Worm (Caenorhabditis elegans) whole organism, L1 larva: ENCODE data around the gene nlp-58.

Experiments
- aha-1 ChIP-seq: fragments of 150-350 bp; optimal IDR thresholded peaks from 2 replicates; lab custom pipeline; 2014; ENCODE audit warnings: missing biosample characterization, missing genetic modification characterization
- aly-2 ChIP-seq: fragments of 150-350 bp; optimal IDR thresholded peaks from 2 replicates; lab custom pipeline; 2014; ENCODE audit warnings: missing biosample characterization, missing genetic modification characterization
- blmp-1 ChIP-seq: fragments of 150-350 bp; optimal IDR thresholded peaks from 2 replicates; lab custom pipeline; 2014; ENCODE audit warnings: missing biosample characterization, missing genetic modification characterization
- ceh-82 ChIP-seq, 3 experiments: fragments of 150-350 bp in 1 of 3; sonication (generic microtip) in 2 of 3; optimal IDR thresholded peaks; 2 replicates each; lab custom pipeline; 2014 to 2017; ENCODE audit warnings: missing biosample characterization in 3 of 3, missing genetic modification characterization in 3 of 3
- ceh-90 ChIP-seq: sonication (generic microtip); optimal IDR thresholded peaks from 2 replicates; lab custom pipeline; 2016; ENCODE audit warnings: missing genetic modification characterization, missing compliant biosample characterization
- ces-1 ChIP-seq: fragments of 150-350 bp; optimal IDR thresholded peaks from 2 replicates; lab custom pipeline; 2014; ENCODE audit warnings: missing biosample characterization, missing genetic modification reagents, missing genetic modification characterization
- dpl-1 ChIP-seq, 3 experiments: fragments of 150-350 bp in 2 of 3; sonication (generic microtip) in 1 of 3; optimal IDR thresholded peaks; 2 replicates each; lab custom pipeline; 2014 to 2017; ENCODE audit warnings: missing biosample characterization in 3 of 3, missing genetic modification characterization in 3 of 3, missing genetic modification reagents in 3 of 3
- dsc-1 ChIP-seq: sonication (generic microtip); optimal IDR thresholded peaks from 2 replicates; lab custom pipeline; 2016; ENCODE audit warnings: mild to moderate bottlenecking, missing genetic modification characterization, missing compliant biosample characterization
- efl-1 ChIP-seq, 4 experiments: fragments of 150-350 bp; optimal IDR thresholded peaks in 3 of 4; peaks in 1 of 4; 1 replicate in 1 of 4; 2 replicates in 3 of 4; lab custom pipeline; 2014; ENCODE audit warnings: missing biosample characterization in 2 of 4, missing genetic modification characterization in 2 of 4, missing genetic modification reagents in 2 of 4
- efl-3 ChIP-seq: fragments of 200-800 bp; sonication (Bioruptor generic); optimal IDR thresholded peaks from 2 replicates; lab custom pipeline; 2018; ENCODE audit warnings: mild to moderate bottlenecking, missing genetic modification characterization, missing compliant biosample characterization
- egl-13 ChIP-seq: sonication (generic microtip); optimal IDR thresholded peaks from 2 replicates; lab custom pipeline; 2016; ENCODE audit warnings: missing genotype, missing genetic modification reagents, missing genetic modification characterization, missing compliant biosample characterization
- egl-27 ChIP-seq, 2 experiments: fragments of 150-350 bp in 1 of 2; sonication (generic microtip); optimal IDR thresholded peaks; 3 replicates each; lab custom pipeline; 2017 to 2018; ENCODE audit warnings: missing biosample characterization in 2 of 2, missing genetic modification characterization in 2 of 2, missing genetic modification reagents in 2 of 2
- elt-2 ChIP-seq: sonication (generic microtip); optimal IDR thresholded peaks from 2 replicates; lab custom pipeline; 2016; ENCODE audit warnings: missing genetic modification characterization, mild to moderate bottlenecking, inconsistent platforms, missing compliant biosample characterization, missing genetic modification reagents
- fkh-10 ChIP-seq: sonication (generic microtip); optimal IDR thresholded peaks from 2 replicates; lab custom pipeline; 2017; ENCODE audit warnings: missing biosample characterization, missing genetic modification reagents, missing genetic modification characterization
- fkh-4 ChIP-seq: sonication (generic microtip); optimal IDR thresholded peaks from 2 replicates; lab custom pipeline; 2016; ENCODE audit warnings: missing compliant biosample characterization, missing genetic modification characterization, borderline replicate concordance
- fkh-8 ChIP-seq: sonication (generic microtip); optimal IDR thresholded peaks from 2 replicates; lab custom pipeline; 2016; ENCODE audit warnings: mild to moderate bottlenecking, missing genetic modification characterization, missing compliant biosample characterization
- fos-1 ChIP-seq: fragments of 150-350 bp; optimal IDR thresholded peaks from 2 replicates; lab custom pipeline; 2014; ENCODE audit warnings: missing biosample characterization, missing genetic modification characterization
- grh-1 ChIP-seq: fragments of 200-800 bp; sonication (Bioruptor generic); IDR thresholded peaks from 2 replicates; pipeline ENCODE4 v1.3.6; 2022; ENCODE audit warnings: missing genetic modification reagents, missing genetic modification characterization, missing compliant biosample characterization
- lin-13 ChIP-seq: fragments of 150-350 bp; optimal IDR thresholded peaks from 2 replicates; lab custom pipeline; 2014; ENCODE audit warnings: missing biosample characterization, missing genetic modification reagents, missing genetic modification characterization
- lin-35 ChIP-seq, 2 experiments: fragments of 150-350 bp; optimal IDR thresholded peaks; 2 replicates each; lab custom pipeline; 2014; ENCODE audit warnings: missing biosample characterization in 2 of 2, missing genetic modification characterization in 2 of 2, missing genetic modification reagents in 2 of 2
- mab-9 ChIP-seq: fragments of 200-800 bp; sonication (Bioruptor generic); IDR thresholded peaks from 2 replicates; pipeline ENCODE4 v1.3.6; 2022; ENCODE audit warnings: missing genetic modification reagents, missing genetic modification characterization, missing compliant biosample characterization
- mdl-1 ChIP-seq, 2 experiments: fragments of 150-350 bp; optimal IDR thresholded peaks; 2 replicates each; lab custom pipeline; 2014 to 2017; ENCODE audit warnings: missing biosample characterization in 2 of 2, missing genetic modification characterization in 2 of 2, inconsistent platforms in 1 of 2
- mef-2 ChIP-seq: fragments of 150-350 bp; optimal IDR thresholded peaks from 2 replicates; lab custom pipeline; 2014; ENCODE audit warnings: missing biosample characterization, missing genetic modification characterization
- nhr-20 ChIP-seq: sonication (generic microtip); optimal IDR thresholded peaks from 2 replicates; lab custom pipeline; 2016; ENCODE audit warnings: mild to moderate bottlenecking, missing genetic modification characterization, missing compliant biosample characterization
- nhr-237 ChIP-seq: fragments of 150-350 bp; optimal IDR thresholded peaks from 2 replicates; lab custom pipeline; 2014; ENCODE audit warnings: missing biosample characterization, missing genetic modification characterization
- nhr-28 ChIP-seq: fragments of 150-350 bp; optimal IDR thresholded peaks from 2 replicates; lab custom pipeline; 2014; ENCODE audit warnings: missing biosample characterization, missing genetic modification characterization
- nhr-85 ChIP-seq: sonication (generic microtip); peaks from one replicate; lab custom pipeline; 2016; ENCODE audit warnings: missing genetic modification characterization, inconsistent platforms, missing compliant biosample characterization
- nhr-90 ChIP-seq: sonication (generic microtip); optimal IDR thresholded peaks from 2 replicates; lab custom pipeline; 2016; ENCODE audit warnings: mild to moderate bottlenecking, missing genetic modification characterization, missing compliant biosample characterization; ENCODE audit not compliant: poor library complexity
- rnt-1 ChIP-seq: sonication (generic microtip); optimal IDR thresholded peaks from 2 replicates; lab custom pipeline; 2016; ENCODE audit warnings: mild to moderate bottlenecking, missing genetic modification characterization, moderate library complexity, missing compliant biosample characterization
- skn-1 ChIP-seq: fragments of 150-350 bp; optimal IDR thresholded peaks from 2 replicates; lab custom pipeline; 2014; ENCODE audit warnings: missing biosample characterization, missing genetic modification characterization
- sox-4 ChIP-seq: sonication (generic microtip); optimal IDR thresholded peaks from 2 replicates; lab custom pipeline; 2016; ENCODE audit warnings: missing genetic modification characterization, missing compliant biosample characterization
- unc-30 ChIP-seq: sonication (generic microtip); optimal IDR thresholded peaks from 2 replicates; lab custom pipeline; 2017; ENCODE audit warnings: missing biosample characterization, missing genetic modification characterization
- unc-62 ChIP-seq: fragments of 150-350 bp; optimal IDR thresholded peaks from 2 replicates; lab custom pipeline; 2014; ENCODE audit warnings: missing biosample characterization, missing genetic modification reagents, missing genetic modification characterization
- unc-98 ChIP-seq: fragments of 200-800 bp; sonication (Bioruptor generic); IDR thresholded peaks from 2 replicates; pipeline ENCODE4 v1.3.6; 2022; ENCODE audit warnings: missing genetic modification characterization, missing compliant biosample characterization
- vab-15 ChIP-seq: sonication (generic microtip); optimal IDR thresholded peaks from 2 replicates; lab custom pipeline; 2017; ENCODE audit warnings: missing genotype, mild to moderate bottlenecking, missing genetic modification characterization, missing compliant biosample characterization
- xbp-1 ChIP-seq: sonication (generic microtip); optimal IDR thresholded peaks from 2 replicates; lab custom pipeline; 2016; ENCODE audit warnings: missing genetic modification characterization, missing compliant biosample characterization
- zag-1 ChIP-seq: fragments of 150-350 bp; optimal IDR thresholded peaks from 2 replicates; lab custom pipeline; 2014; ENCODE audit warnings: missing biosample characterization, missing genetic modification characterization
- zip-4 ChIP-seq: fragments of 200-800 bp; sonication (Bioruptor generic); optimal IDR thresholded peaks from 2 replicates; lab custom pipeline; 2018; ENCODE audit warnings: mild to moderate bottlenecking, missing genetic modification characterization, moderate library complexity, missing compliant biosample characterization
- ztf-4 ChIP-seq: fragments of 150-350 bp; optimal IDR thresholded peaks from 2 replicates; lab custom pipeline; 2014; ENCODE audit warnings: missing biosample characterization, missing genetic modification characterization

Gene nlp-58

ce11 chrV:9958231-9958630 is 9.5 kb upstream of the nlp-58 start, which contains the start of gene anmt-3:
Gene anmt-3 (minus strand): TSS chrV:9958331.
- TF ChIP-seq nhr-20 (tag; lab: Kevin White, UChicago): no peak
- TF ChIP-seq ces-1 (GFP tag; lab: Kevin White, UChicago): no peak
- no peak for TF ChIP-seq efl-1 (optimal IDR thresholded peaks at IDR 0.05; lab: Kevin White, UChicago)
- TF ChIP-seq efl-1 (GFP tag; optimal IDR thresholded peaks at IDR 0.05 in 1 of 2; lab: Kevin White, UChicago): peak in 1 of 2 experiments; percentile 25
- TF ChIP-seq, all 84 proteins: peak for 1

ce11 chrV:9952396-9952795 is 3.7 kb upstream of the nlp-58 start, which contains the start of gene mam-5:
Gene mam-5 (plus strand): TSS chrV:9952699.
- TF ChIP-seq nhr-237 (tag; lab: Kevin White, UChicago) (no peak), blmp-1 (tag; lab: Kevin White, UChicago) (peak; percentile 53), efl-1 (optimal IDR thresholded peaks at IDR 0.05; lab: Kevin White, UChicago) (no peak), efl-1 (GFP tag; optimal IDR thresholded peaks at IDR 0.05 in 1 of 2; lab: Kevin White, UChicago) (peak in 1 of 2 experiments; percentile 24)

DNA sequence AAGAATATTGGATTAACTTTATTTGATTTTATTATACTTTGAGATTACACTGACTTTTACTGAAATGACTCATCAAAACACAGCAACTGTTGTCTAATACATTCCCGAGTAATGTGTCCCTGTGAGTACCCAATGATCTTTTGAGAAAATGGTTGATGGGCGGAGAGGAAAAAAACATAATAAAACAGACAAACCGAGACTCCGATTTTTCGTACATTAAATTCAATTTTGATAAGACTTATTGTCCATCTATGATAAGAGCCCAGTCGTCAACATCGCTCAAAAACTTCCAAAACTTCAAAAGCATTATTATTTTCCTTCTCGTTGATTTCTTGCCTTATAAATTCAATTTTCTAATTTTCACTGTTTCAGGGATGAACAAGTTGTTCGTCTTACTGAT is 2.1 kb upstream of the nlp-58 start, which contains the start of gene ttr-46:
TSS of gene ttr-46 (plus strand) at position 373 of the 400 bp plus-strand sequence.
- TF ChIP-seq sox-4 (tag; lab: Kevin White, UChicago) (no peak), efl-1 (optimal IDR thresholded peaks at IDR 0.05; lab: Kevin White, UChicago) (no peak), efl-1 (GFP tag; optimal IDR thresholded peaks at IDR 0.05 in 1 of 2; lab: Kevin White, UChicago) (peak in 1 of 2 experiments; percentile 86), elt-2 (tag; lab: Kevin White, UChicago) (peak; percentile 7)

ce11 chrV:9944093-9944492 is 4.6 kb downstream of the nlp-58 start, which contains the start of gene sre-28:
Gene sre-28 (plus strand): TSS chrV:9944393.
- TF ChIP-seq egl-27 (tag; optimal IDR thresholded peaks at IDR 0.05; lab: Kevin White, UChicago) (no peak), nhr-90 (tag; lab: Kevin White, UChicago) (no peak), mef-2 (tag; lab: Kevin White, UChicago) (no peak)

DNA sequence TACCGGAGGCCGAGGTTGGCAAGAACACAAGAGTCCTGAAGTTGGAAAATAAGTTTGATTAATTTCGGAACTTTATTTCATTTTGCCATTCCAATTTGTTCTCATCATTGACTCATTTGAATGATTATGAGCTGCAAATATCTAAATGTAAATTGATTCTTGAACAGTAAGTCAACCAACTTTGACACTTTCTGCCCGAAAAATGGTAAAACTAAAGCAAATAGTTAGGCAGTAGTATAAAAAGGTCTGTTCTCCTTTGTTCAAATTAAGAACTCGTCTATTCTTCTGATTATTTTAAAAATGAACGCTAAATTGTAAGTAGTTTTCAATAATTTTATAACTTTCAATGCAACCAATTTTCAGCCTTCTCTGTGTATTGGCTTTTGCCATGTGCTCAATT is 5.7 kb downstream of the nlp-58 start, which contains the start of gene fipr-12:
TSS of gene fipr-12 (plus strand) at position 301 of the 400 bp plus-strand sequence.
- TF ChIP-seq fkh-8 (tag; lab: Kevin White, UChicago) (no peak), unc-62 (GFP tag; lab: Kevin White, UChicago) (no peak), mab-9 (no peak), unc-30 (tag; lab: Kevin White, UChicago) (no peak), nhr-237 (tag; lab: Kevin White, UChicago) (no peak), aha-1 (tag; lab: Kevin White, UChicago) (no peak), grh-1 (no peak)

DNA sequence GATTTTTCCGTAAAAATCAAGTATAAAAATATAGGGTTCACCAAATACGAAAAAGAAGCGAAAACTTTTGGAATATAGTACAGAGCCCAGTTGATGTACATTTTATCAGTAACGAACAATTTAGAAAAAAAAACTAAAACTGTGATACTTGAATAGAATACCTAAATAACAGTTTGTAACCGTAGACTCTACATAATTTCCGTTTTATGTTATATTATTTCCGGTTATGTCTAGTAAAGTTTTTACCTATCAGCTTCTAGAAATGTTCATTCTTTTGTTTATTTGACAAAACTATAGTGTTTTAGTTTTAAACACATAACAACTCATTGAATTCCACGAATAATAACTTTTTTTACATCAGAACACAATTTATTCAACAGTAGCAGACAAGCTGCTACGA is 11.3 kb downstream of the nlp-58 start, which contains the start of gene srj-33:
TSS of gene srj-33 (minus strand) at position 101 of the 400 bp plus-strand sequence.
- no peak for TF ChIP-seq fos-1 (tag; lab: Kevin White, UChicago)
- TF ChIP-seq skn-1 (tag; lab: Kevin White, UChicago): no peak
- TF ChIP-seq unc-98: no peak
- no peak for TF ChIP-seq dsc-1 (tag; lab: Kevin White, UChicago)
- no peak for TF ChIP-seq zag-1 (tag; lab: Kevin White, UChicago)
- no peak for TF ChIP-seq lin-13 (GFP tag; lab: Kevin White, UChicago)
- TF ChIP-seq nhr-85 (tag; lab: Kevin White, UChicago): no peak
- TF ChIP-seq efl-3 (GFP tag; lab: Kevin White, UChicago): no peak
- TF ChIP-seq fkh-4 (tag; lab: Kevin White, UChicago): no peak
- no peak for TF ChIP-seq ztf-4
- TF ChIP-seq nhr-28 (tag; lab: Kevin White, UChicago): no peak
- no peak for TF ChIP-seq fkh-10
- TF ChIP-seq aly-2: no peak
- TF ChIP-seq, all 84 proteins: peak for 0

DNA sequence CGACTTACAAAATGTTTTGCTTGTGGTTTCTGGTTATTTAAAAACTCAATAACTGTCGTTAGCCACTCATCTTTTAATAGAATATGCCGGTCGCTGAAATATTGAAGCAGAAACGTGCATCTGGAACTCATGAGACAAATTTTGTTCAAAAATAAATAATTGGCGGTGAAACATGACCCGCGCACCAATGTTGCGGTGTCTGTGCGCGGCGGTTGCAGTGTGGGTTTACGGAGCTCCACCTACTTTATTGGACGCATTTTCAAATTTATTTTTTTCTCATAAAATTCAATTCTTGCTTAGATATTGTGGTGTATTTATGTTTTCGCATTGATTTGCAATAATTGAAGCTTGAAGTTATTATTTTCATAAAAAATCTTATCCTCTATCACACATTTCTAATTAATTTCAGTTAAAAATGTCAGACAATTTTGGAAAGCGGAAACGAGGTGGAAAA is 18.1 kb downstream of the nlp-58 start, which contains the start of the genes rmh-2 and suds-3:
TSS of gene rmh-2 (minus strand) at position 164 of the 454 bp plus-strand sequence.
TSS of gene suds-3 (plus strand) at position 404 of the 454 bp plus-strand sequence.
- TF ChIP-seq ceh-82 (tag; optimal IDR thresholded peaks at IDR 0.05; lab: Kevin White, UChicago): peak in 1 of 3 experiments; percentile 9
- no peak for TF ChIP-seq unc-30 (tag; lab: Kevin White, UChicago)
- TF ChIP-seq zip-4: no peak
- TF ChIP-seq skn-1 (tag; lab: Kevin White, UChicago): no peak
- peak; percentile 69 for TF ChIP-seq rnt-1 (tag; lab: Kevin White, UChicago)
- peak in 1 of 2 experiments; percentile 16 for TF ChIP-seq mdl-1 (tag; optimal IDR thresholded peaks at IDR 0.05; lab: Kevin White, UChicago)
- no peak for TF ChIP-seq egl-13 (tag; lab: Kevin White, UChicago)
- no peak for TF ChIP-seq egl-27 (tag; optimal IDR thresholded peaks at IDR 0.05; lab: Kevin White, UChicago)
- peak; percentile 69 to 92 for TF ChIP-seq lin-35 (GFP tag; optimal IDR thresholded peaks at IDR 0.05; lab: Kevin White, UChicago)
- TF ChIP-seq xbp-1: peak; percentile 26
- no peak for TF ChIP-seq vab-15 (tag; lab: Kevin White, UChicago)
- peak; percentile 72 to 87 (median 82) for TF ChIP-seq dpl-1 (GFP tag; optimal IDR thresholded peaks at IDR 0.05; lab: Kevin White, UChicago)
- TF ChIP-seq fkh-10: no peak
- no peak for TF ChIP-seq ceh-90
- TF ChIP-seq nhr-90 (tag; lab: Kevin White, UChicago): peak; percentile 7
